Worm (Caenorhabditis elegans): Measurements from ENCODE around the gene F41F3.9.

- TF ChIP-seq snpc-4 (tag; optimal IDR thresholded peaks at IDR 0.05): no peak
- no peak for TF ChIP-seq nhr-28 (tag; optimal IDR thresholded peaks at IDR 0.05)
- TF ChIP-seq nhr-12 (tag; optimal IDR thresholded peaks at IDR 0.05): no peak
- no peak for TF ChIP-seq nhr-11 (tag; optimal IDR thresholded peaks at IDR 0.05)
- TF ChIP-seq nhr-237 (tag; optimal IDR thresholded peaks at IDR 0.05): no peak
- no peak for TF ChIP-seq ama-1 (optimal IDR thresholded peaks at IDR 0.05)
- TF ChIP-seq nhr-76 (tag; optimal IDR thresholded peaks at IDR 0.05): no peak
- TF ChIP-seq ztf-11 (tag; optimal IDR thresholded peaks at IDR 0.05): no peak
Observed at ce11 chrV:4672487-4672886, 17.2 kb downstream of the F41F3.9 start, which contains the start of gene K03B4.9.

All from whole organism, L3 larva.